Worm (Caenorhabditis elegans) whole organism, L3 larva: ENCODE results near the gene F17H10.2.

Experiments
- ZK546.5 ChIP-seq: sonication (generic microtip); optimal IDR thresholded peaks from 2 replicates; lab custom pipeline; 2017; ENCODE audit warnings: missing biosample characterization, missing genetic modification characterization
- elt-2 ChIP-seq: sonication (generic microtip); optimal IDR thresholded peaks from 2 replicates; lab custom pipeline; 2016; ENCODE audit warnings: missing genetic modification reagents, mild to moderate bottlenecking, missing genetic modification characterization, missing compliant biosample characterization
- fkh-10 ChIP-seq: sonication (generic microtip); optimal IDR thresholded peaks from 2 replicates; lab custom pipeline; 2017; ENCODE audit warnings: missing biosample characterization, missing genetic modification reagents, missing genetic modification characterization
- fos-1 ChIP-seq: fragments of 150-350 bp; optimal IDR thresholded peaks from 2 replicates; lab custom pipeline; 2014; ENCODE audit warnings: missing biosample characterization, missing genetic modification characterization
- jun-1 ChIP-seq: fragments of 150-350 bp; optimal IDR thresholded peaks from 2 replicates; lab custom pipeline; 2014; ENCODE audit warnings: missing biosample characterization, missing genetic modification reagents, missing genetic modification characterization
- lin-39 ChIP-seq: fragments of 150-350 bp; optimal IDR thresholded peaks from 2 replicates; lab custom pipeline; 2018; ENCODE audit warnings: missing biosample characterization, missing genetic modification reagents, missing genetic modification characterization
- nhr-237 ChIP-seq: fragments of 150-350 bp; optimal IDR thresholded peaks from 2 replicates; lab custom pipeline; 2014; ENCODE audit warnings: missing biosample characterization, missing genetic modification characterization
- nhr-28 ChIP-seq: fragments of 150-350 bp; optimal IDR thresholded peaks from 2 replicates; lab custom pipeline; 2014; ENCODE audit warnings: missing biosample characterization, missing genetic modification characterization
- nhr-43 ChIP-seq: sonication (generic microtip); optimal IDR thresholded peaks from 2 replicates; lab custom pipeline; 2016; ENCODE audit warnings: mild to moderate bottlenecking, missing genetic modification characterization, missing compliant biosample characterization; ENCODE audit not compliant: poor library complexity, severe bottlenecking
- nhr-76 ChIP-seq: fragments of 150-350 bp; sonication (generic microtip); optimal IDR thresholded peaks from 5 replicates; lab custom pipeline; 2014; ENCODE audit warnings: missing biosample characterization, missing genetic modification characterization
- unc-62 ChIP-seq: fragments of 150-350 bp; sonication (generic microtip); optimal IDR thresholded peaks from 4 replicates; lab custom pipeline; 2014; ENCODE audit warnings: missing biosample characterization, missing genetic modification reagents, missing genetic modification characterization
- zag-1 ChIP-seq: fragments of 150-350 bp; optimal IDR thresholded peaks from 2 replicates; lab custom pipeline; 2014; ENCODE audit warnings: missing biosample characterization, missing genetic modification characterization
- ztf-11 ChIP-seq: fragments of 150-350 bp; optimal IDR thresholded peaks from 2 replicates; lab custom pipeline; 2014; ENCODE audit warnings: missing biosample characterization, missing genetic modification characterization

DNA sequence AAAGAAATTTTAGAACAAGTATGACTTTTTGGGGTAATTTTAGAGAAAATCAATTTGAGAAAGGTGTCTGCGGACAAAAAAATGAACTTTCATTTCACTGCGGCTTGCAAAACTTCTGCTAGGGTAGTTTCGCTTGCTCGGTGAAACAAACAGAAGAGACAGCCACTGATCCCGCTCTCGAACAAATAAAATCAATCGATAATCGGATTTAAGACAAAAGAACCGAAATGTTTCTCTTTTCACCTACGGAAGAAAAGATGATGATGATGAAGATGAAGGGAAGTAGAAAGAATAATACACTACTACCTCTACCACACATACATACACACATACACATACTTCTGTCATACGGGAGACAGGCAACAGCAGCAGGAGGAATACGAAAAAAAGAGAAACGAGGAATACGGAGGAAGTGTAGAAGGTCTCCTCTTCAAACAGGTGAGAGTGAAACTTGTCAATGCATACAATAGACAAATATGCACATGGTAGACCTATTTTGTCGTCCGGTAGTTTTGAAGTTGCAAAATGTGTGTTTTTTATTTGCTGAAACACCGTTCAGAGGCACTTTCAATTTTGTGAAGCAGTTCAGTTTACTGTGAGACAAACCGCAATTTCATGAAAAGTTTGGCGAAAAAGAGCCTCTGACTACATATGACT is 43.7 kb downstream of the F17H10.2 start:
- TF ChIP-seq ZK546.5 (tag; lab: Kevin White, UChicago) (no peak), unc-62 (no peak), nhr-43 (tag; lab: Kevin White, UChicago) (no peak), nhr-237 (tag; lab: Kevin White, UChicago) (no peak), zag-1 (tag; lab: Kevin White, UChicago) (no peak), ztf-11 (tag; lab: Kevin White, UChicago) (no peak), elt-2 (tag; lab: Kevin White, UChicago) (no peak), lin-39 (tag; lab: Kevin White, UChicago) (no peak), fos-1 (tag; lab: Kevin White, UChicago) (no peak), nhr-76 (tag; lab: Kevin White, UChicago) (no peak), jun-1 (tag; lab: Kevin White, UChicago) (no peak), nhr-28 (tag; lab: Kevin White, UChicago) (no peak), fkh-10 (no peak)
